Fruit fly (Drosophila melanogaster) whole organism, embryonic: ENCODE data around the gene LpR2.
A peak's percentile ranks its signal among the peaks of the same experiment; 100 is the strongest.

ENCODE experiments used
- Bdp1 ChIP-seq: fragments of 200-800 bp; sonication (Bioruptor generic); optimal IDR thresholded peaks from 3 replicates; lab custom pipeline; 2016; ENCODE audit warnings: missing biosample characterization, missing genetic modification characterization
- CG11696 ChIP-seq: fragments of 200-800 bp; sonication (Bioruptor generic); IDR thresholded peaks from 2 replicates; pipeline ENCODE4 v1.3.6; 2022; ENCODE audit warnings: missing biosample characterization, missing genetic modification characterization
- CG11723 ChIP-seq: fragments of 200-800 bp; sonication (Bioruptor generic); optimal IDR thresholded peaks from 2 replicates; lab custom pipeline; 2017; ENCODE audit warnings: missing biosample characterization, mild to moderate bottlenecking, missing genetic modification characterization
- CG12299 ChIP-seq: fragments of 200-800 bp; sonication (Bioruptor generic); optimal IDR thresholded peaks from 2 replicates; lab custom pipeline; 2018; ENCODE audit warnings: missing biosample characterization, mild to moderate bottlenecking, missing genetic modification characterization
- CG13424 ChIP-seq: fragments of 200-800 bp; sonication (Bioruptor generic); optimal IDR thresholded peaks from 2 replicates; lab custom pipeline; 2019; ENCODE audit warnings: missing biosample characterization, mild to moderate bottlenecking, missing genetic modification characterization, moderate library complexity
- CG13894 ChIP-seq: fragments of 200-800 bp; sonication (Bioruptor generic); optimal IDR thresholded peaks from 3 replicates; lab custom pipeline; 2018; ENCODE audit warnings: missing biosample characterization, mild to moderate bottlenecking, missing genetic modification characterization, moderate library complexity
- CG14441 ChIP-seq: fragments of 200-800 bp; sonication (Bioruptor generic); IDR thresholded peaks from 2 replicates; pipeline ENCODE4 v1.3.6; 2022; ENCODE audit warnings: missing biosample characterization, missing genetic modification characterization
- CG17912 ChIP-seq: fragments of 200-800 bp; sonication (Bioruptor generic); optimal IDR thresholded peaks from 2 replicates; lab custom pipeline; 2018; ENCODE audit warnings: missing biosample characterization, mild to moderate bottlenecking, missing genetic modification characterization
- CG2202 ChIP-seq: fragments of 200-800 bp; sonication (Bioruptor generic); optimal IDR thresholded peaks from 2 replicates; lab custom pipeline; 2018; ENCODE audit warnings: missing biosample characterization, mild to moderate bottlenecking, missing genetic modification characterization
- CG2875 ChIP-seq: fragments of 200-800 bp; sonication (Bioruptor generic); optimal IDR thresholded peaks from 2 replicates; lab custom pipeline; 2017; ENCODE audit warnings: missing biosample characterization, mild to moderate bottlenecking, missing genetic modification characterization, missing genetic modification reagents
- CG3065 ChIP-seq: fragments of 200-800 bp; sonication (Bioruptor generic); optimal IDR thresholded peaks from 2 replicates; lab custom pipeline; 2016; ENCODE audit warnings: missing biosample characterization, missing genetic modification characterization
- CTCF ChIP-seq: fragments of 200-800 bp; sonication (Bioruptor generic); optimal IDR thresholded peaks from 2 replicates; lab custom pipeline; 2017; ENCODE audit warnings: missing biosample characterization, mild to moderate bottlenecking, missing genetic modification characterization, moderate library complexity
- Ets97D ChIP-seq: fragments of 200-800 bp; sonication (Bioruptor generic); optimal IDR thresholded peaks from 3 replicates; lab custom pipeline; 2016; ENCODE audit warnings: missing biosample characterization, missing genetic modification characterization
- Hmr ChIP-seq: fragments of 200-800 bp; sonication (Bioruptor generic); optimal IDR thresholded peaks from 3 replicates; lab custom pipeline; 2017; ENCODE audit warnings: mild to moderate bottlenecking, missing biosample characterization, missing genetic modification reagents, missing genetic modification characterization
- Lim3 ChIP-seq: fragments of 200-800 bp; sonication (Bioruptor generic); IDR thresholded peaks from 2 replicates; pipeline ENCODE4 v1.3.6; 2022; ENCODE audit warnings: missing biosample characterization, missing genetic modification characterization
- MBD-R2 ChIP-seq: fragments of 200-800 bp; sonication (Bioruptor generic); IDR thresholded peaks from 2 replicates; pipeline ENCODE4 v1.3.6; 2022; ENCODE audit warnings: missing biosample characterization, missing genetic modification characterization
- Nf-YB ChIP-seq: fragments of 200-800 bp; sonication (Bioruptor generic); optimal IDR thresholded peaks from 3 replicates; lab custom pipeline; 2019; ENCODE audit warnings: missing biosample characterization, mild to moderate bottlenecking, missing genetic modification characterization, moderate library complexity
- Pdp1 ChIP-seq, 2 experiments: fragments of 200-800 bp; sonication (Bioruptor generic); optimal IDR thresholded peaks; 3 replicates each; lab custom pipeline; 2016; ENCODE audit warnings: missing biosample characterization in 2 of 2, missing genetic modification characterization in 2 of 2, mild to moderate bottlenecking in 1 of 2, moderate library complexity in 1 of 2
- Ptx1 ChIP-seq: fragments of 200-800 bp; sonication (Bioruptor generic); IDR thresholded peaks from 2 replicates; pipeline ENCODE4 v1.3.6; 2022; ENCODE audit warnings: missing biosample characterization, missing genetic modification characterization
- Rx ChIP-seq: fragments of 200-800 bp; sonication (Bioruptor generic); IDR thresholded peaks from 2 replicates; pipeline ENCODE4 v1.3.6; 2022; ENCODE audit warnings: missing biosample characterization, missing genetic modification characterization
- Side ChIP-seq: fragments of 200-800 bp; sonication (Bioruptor generic); optimal IDR thresholded peaks from 2 replicates; lab custom pipeline; 2016; ENCODE audit warnings: missing biosample characterization, missing genetic modification characterization
- abd-A ChIP-seq: fragments of 200-800 bp; sonication (Bioruptor generic); optimal IDR thresholded peaks from 3 replicates; lab custom pipeline; 2019; ENCODE audit warnings: missing biosample characterization, mild to moderate bottlenecking, missing genetic modification characterization, moderate library complexity
- aop ChIP-seq: fragments of 200-800 bp; sonication (Bioruptor generic); IDR thresholded peaks from 2 replicates; pipeline ENCODE4 v1.3.6; 2022; ENCODE audit warnings: missing biosample characterization, missing genetic modification characterization
- ase ChIP-seq: fragments of 200-800 bp; sonication (Bioruptor generic); IDR thresholded peaks from 3 replicates; pipeline ENCODE4 v1.3.6; 2022; ENCODE audit warnings: missing biosample characterization, missing genetic modification characterization
- inv ChIP-seq: fragments of 200-800 bp; sonication (Bioruptor generic); IDR thresholded peaks from 2 replicates; pipeline ENCODE4 v1.3.6; 2022; ENCODE audit warnings: missing biosample characterization, missing genetic modification characterization; ENCODE audit not compliant: partially characterized antibody
- lbe ChIP-seq: fragments of 200-800 bp; sonication (Bioruptor generic); optimal IDR thresholded peaks from 2 replicates; lab custom pipeline; 2016; ENCODE audit warnings: missing biosample characterization, mild to moderate bottlenecking, missing genetic modification characterization
- sens ChIP-seq: fragments of 200-800 bp; sonication (Bioruptor generic); peaks from one replicate; lab custom pipeline; 2016; ENCODE audit warnings: missing biosample characterization, missing genetic modification characterization
- zen2 ChIP-seq: fragments of 200-800 bp; sonication (Bioruptor generic); IDR thresholded peaks from 3 replicates; pipeline ENCODE4 v1.3.6; 2022; ENCODE audit warnings: missing biosample characterization, missing genetic modification characterization; ENCODE audit not compliant: partially characterized antibody

LpR2 gene

dm6 chr3R:25651414-25651813 is 88.9 kb downstream of the LpR2 start (continued):
- TF ChIP-seq CG14441 (GFP tag; lab: Robert Waterston, UW) (0 out of 2 replicates have a peak, but pooled peaks have one; percentile 16), lbe (GFP tag; lab: Kevin White, UChicago) (peak; percentile 22), Nf-YB (GFP tag; lab: Kevin White, UChicago) (no peak), Ptx1 (GFP tag; lab: Robert Waterston, UW) (0 out of 2 replicates have a peak, but pooled peaks have one; percentile 36)

- no peak for TF ChIP-seq CG2202 (tag; lab: Kevin White, UChicago)
- no peak for TF ChIP-seq aop (GFP tag; lab: Robert Waterston, UW)
- no peak for TF ChIP-seq Rx (GFP tag; lab: Robert Waterston, UW)
- no peak for TF ChIP-seq Lim3 (GFP tag; lab: Robert Waterston, UW)
- no peak for TF ChIP-seq CG17912 (GFP tag; lab: Kevin White, UChicago)
- TF ChIP-seq Hmr (GFP tag; lab: Kevin White, UChicago), result no peak
- TF ChIP-seq CTCF, result no peak
- no peak for TF ChIP-seq CG2875 (GFP tag; lab: Kevin White, UChicago)
- peak in 1 of 2 experiments; percentile 32 for TF ChIP-seq Pdp1 (GFP tag; optimal IDR thresholded peaks at IDR 0.05; lab: Kevin White, UChicago)
- TF ChIP-seq CG13894 (tag; lab: Kevin White, UChicago), result peak; percentile 64
- TF ChIP-seq sens (GFP tag; lab: Kevin White, UChicago), result peak; percentile 58
- no peak for TF ChIP-seq Bdp1
- TF ChIP-seq CG13424 (tag; lab: Kevin White, UChicago), result no peak
- no peak for TF ChIP-seq CG11723
- TF ChIP-seq Ets97D, result no peak
- no peak for TF ChIP-seq CG11696
- TF ChIP-seq Side (GFP tag; lab: Kevin White, UChicago), result no peak
- TF ChIP-seq inv (GFP tag; lab: Robert Waterston, UW), result no peak
- no peak for TF ChIP-seq ase
- no peak for TF ChIP-seq CG3065 (GFP tag; lab: Kevin White, UChicago)
- no peak for TF ChIP-seq CG12299
- TF ChIP-seq MBD-R2 (GFP tag; lab: Robert Waterston, UW), result no peak
- peak; percentile 52 for TF ChIP-seq abd-A
- no peak for TF ChIP-seq zen2 (GFP tag; lab: Robert Waterston, UW)
These were observed 89.8 kb downstream of the LpR2 start for dm6 chr3R:25650417-25650816.
